Worm (Caenorhabditis elegans) whole organism, L1 larva: ENCODE data around the gene nlp-56.

Experiments
- ama-1 ChIP-seq: fragments of 150-350 bp; optimal IDR thresholded peaks from 2 replicates; lab custom pipeline; 2014
- nhr-28 ChIP-seq: fragments of 150-350 bp; optimal IDR thresholded peaks from 2 replicates; lab custom pipeline; 2014; ENCODE audit warnings: missing biosample characterization, missing genetic modification characterization

DNA sequence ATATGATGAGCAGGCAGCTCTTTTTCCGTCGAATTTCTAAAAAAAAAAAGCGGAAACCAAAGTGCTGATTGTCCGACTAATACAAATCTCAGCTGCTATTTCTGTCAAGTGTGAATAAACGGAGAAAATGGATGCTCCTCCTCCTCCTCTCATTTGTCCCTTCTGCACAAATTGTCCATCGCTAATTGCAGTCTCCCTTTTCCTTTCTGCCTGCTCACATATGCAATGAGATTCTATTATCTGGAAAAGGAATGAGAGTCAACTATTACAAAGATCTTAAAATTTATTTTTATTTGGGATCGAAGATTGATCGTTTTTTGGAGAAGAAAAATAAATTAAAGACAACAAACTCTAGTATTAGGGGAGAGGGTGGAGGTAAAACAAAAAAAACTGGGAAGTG is 37.7 kb upstream of the nlp-56 start:
- no peak for TF ChIP-seq nhr-28
- peak; percentile 38 for TF ChIP-seq ama-1
